Comparison of ENCODE assay signal across 1 fruit fly cellular context in genomic region chr3R:5653887-5654286, dm6.
TF ChIP-seq lines count a peak whose summit lies in the region.

No protein-coding gene starts in this region.

TF ChIP-seq in whole organism, embryonic, 481 proteins besides CTCF, POLR2A, EP300 and RAD21 (continued from another document):
- TF ChIP-seq Fer1 (GFP tag; optimal IDR thresholded peaks at IDR 0.05; lab: Kevin White, UChicago), result peak; percentile 16
- no peak for TF ChIP-seq CG3726 (GFP tag; IDR thresholded peaks at IDR 0.05; lab: Robert Waterston, UW)
- TF ChIP-seq Sry-δ (GFP tag; optimal IDR thresholded peaks at IDR 0.05; lab: Kevin White, UChicago), result no peak
- no peak for TF ChIP-seq CG8089 (GFP tag; optimal IDR thresholded peaks at IDR 0.05; lab: Kevin White, UChicago)
- no peak for TF ChIP-seq bbx (GFP tag; IDR thresholded peaks at IDR 0.05; lab: Robert Waterston, UW; ENCODE audit: partially characterized antibody)
- no peak for TF ChIP-seq dan (GFP tag; IDR thresholded peaks at IDR 0.05; lab: Robert Waterston, UW)
- no peak for TF ChIP-seq CG7987 (GFP tag; optimal IDR thresholded peaks at IDR 0.05; lab: Kevin White, UChicago)
- TF ChIP-seq Six4 (GFP tag; optimal IDR thresholded peaks at IDR 0.05; lab: Kevin White, UChicago), result no peak
- no peak for TF ChIP-seq Dfd (GFP tag; optimal IDR thresholded peaks at IDR 0.05; lab: Kevin White, UChicago)
- TF ChIP-seq lab (GFP tag; optimal IDR thresholded peaks at IDR 0.05; lab: Kevin White, UChicago), result peak; percentile 24
- TF ChIP-seq CG2875 (GFP tag; optimal IDR thresholded peaks at IDR 0.05; lab: Kevin White, UChicago), result no peak
- TF ChIP-seq CG12391 (tag; optimal IDR thresholded peaks at IDR 0.05; lab: Kevin White, UChicago), result no peak
- TF ChIP-seq Dad (GFP tag; optimal IDR thresholded peaks at IDR 0.05; lab: Kevin White, UChicago), result no peak
- peak; percentile 33 for TF ChIP-seq CG10543 (GFP tag; optimal IDR thresholded peaks at IDR 0.05; lab: Kevin White, UChicago)
- peak; percentile 36 for TF ChIP-seq grn (GFP tag; optimal IDR thresholded peaks at IDR 0.05; lab: Kevin White, UChicago)
- TF ChIP-seq HLH54F (GFP tag; optimal IDR thresholded peaks at IDR 0.05; lab: Kevin White, UChicago), result no peak
- no peak for TF ChIP-seq dati (GFP tag; IDR thresholded peaks at IDR 0.05; lab: Robert Waterston, UW)
- TF ChIP-seq Side (GFP tag; optimal IDR thresholded peaks at IDR 0.05; lab: Kevin White, UChicago), result no peak
- no peak for TF ChIP-seq kah (GFP tag; optimal IDR thresholded peaks at IDR 0.05; lab: Kevin White, UChicago)
- no peak for TF ChIP-seq Taf1 (GFP tag; IDR thresholded peaks at IDR 0.05; lab: Robert Waterston, UW)
- no peak for TF ChIP-seq CG9817 (tag; optimal IDR thresholded peaks at IDR 0.05; lab: Kevin White, UChicago)
- no peak for TF ChIP-seq zfh2 (GFP tag; optimal IDR thresholded peaks at IDR 0.05; lab: Kevin White, UChicago)
- TF ChIP-seq pb (GFP tag; optimal IDR thresholded peaks at IDR 0.05; lab: Kevin White, UChicago), result no peak
- TF ChIP-seq NC2β (GFP tag; optimal IDR thresholded peaks at IDR 0.05; lab: Kevin White, UChicago), result no peak
- TF ChIP-seq CG34224 (GFP tag; IDR thresholded peaks at IDR 0.05; lab: Robert Waterston, UW; ENCODE audit: partially characterized antibody), result no peak
- TF ChIP-seq seq (GFP tag; IDR thresholded peaks at IDR 0.05; lab: Robert Waterston, UW), result no peak
- TF ChIP-seq croc (GFP tag; conservative IDR thresholded peaks at IDR 0.05; lab: Robert Waterston, UW), result no peak
- TF ChIP-seq BEAF-32 (GFP tag; optimal IDR thresholded peaks at IDR 0.05; lab: Kevin White, UChicago), result no peak
- TF ChIP-seq CG14965 (GFP tag; optimal IDR thresholded peaks at IDR 0.05; lab: Kevin White, UChicago; ENCODE audit: borderline replicate concordance), result no peak
- TF ChIP-seq CG17612 (GFP tag; IDR thresholded peaks at IDR 0.05; lab: Robert Waterston, UW), result no peak
- no peak for TF ChIP-seq fd64A (GFP tag; optimal IDR thresholded peaks at IDR 0.05; lab: Kevin White, UChicago)
- no peak for TF ChIP-seq emc (GFP tag; optimal IDR thresholded peaks at IDR 0.05; lab: Kevin White, UChicago)
- no peak for TF ChIP-seq zen (tag; optimal IDR thresholded peaks at IDR 0.05; lab: Kevin White, UChicago)
- TF ChIP-seq eve (GFP tag; optimal IDR thresholded peaks at IDR 0.05; lab: Kevin White, UChicago), result no peak
- TF ChIP-seq pros (GFP tag; optimal IDR thresholded peaks at IDR 0.05; lab: Kevin White, UChicago), result no peak
- TF ChIP-seq maf-S (GFP tag; optimal IDR thresholded peaks at IDR 0.05; lab: Kevin White, UChicago), result no peak
- no peak for TF ChIP-seq da (GFP tag; optimal IDR thresholded peaks at IDR 0.05; lab: Kevin White, UChicago)
- no peak for TF ChIP-seq CG7928 (GFP tag; optimal IDR thresholded peaks at IDR 0.05; lab: Kevin White, UChicago)
- no peak for TF ChIP-seq trh (GFP tag; optimal IDR thresholded peaks at IDR 0.05; lab: Kevin White, UChicago)
- TF ChIP-seq slp2 (GFP tag; optimal IDR thresholded peaks at IDR 0.05; lab: Kevin White, UChicago), result no peak
- TF ChIP-seq D19B (GFP tag; optimal IDR thresholded peaks at IDR 0.05; lab: Kevin White, UChicago), result no peak
- TF ChIP-seq CG10321 (GFP tag; IDR thresholded peaks at IDR 0.05; lab: Robert Waterston, UW), result no peak
- TF ChIP-seq wdn (GFP tag; IDR thresholded peaks at IDR 0.05; lab: Robert Waterston, UW), result no peak
- no peak for TF ChIP-seq Poxn (GFP tag; IDR thresholded peaks at IDR 0.05; lab: Robert Waterston, UW)
- no peak for TF ChIP-seq Hmx (GFP tag; optimal IDR thresholded peaks at IDR 0.05; lab: Kevin White, UChicago)
- no peak for TF ChIP-seq tap (tag; optimal IDR thresholded peaks at IDR 0.05; lab: Kevin White, UChicago)
- TF ChIP-seq cwo (GFP tag; optimal IDR thresholded peaks at IDR 0.05; lab: Kevin White, UChicago), result no peak
- TF ChIP-seq wek (GFP tag; optimal IDR thresholded peaks at IDR 0.05; lab: Kevin White, UChicago), result no peak
- no peak for TF ChIP-seq Dip2 (GFP tag; IDR thresholded peaks at IDR 0.05; lab: Robert Waterston, UW)
- TF ChIP-seq exex (tag; optimal IDR thresholded peaks at IDR 0.05; lab: Kevin White, UChicago), result peak; percentile 98
- no peak for TF ChIP-seq CG32767 (GFP tag; IDR thresholded peaks at IDR 0.05; lab: Robert Waterston, UW)
- TF ChIP-seq Abd-B (GFP tag; optimal IDR thresholded peaks at IDR 0.05; lab: Kevin White, UChicago), result no peak
- TF ChIP-seq trem (tag; optimal IDR thresholded peaks at IDR 0.05; lab: Kevin White, UChicago), result no peak
- TF ChIP-seq wor (GFP tag; IDR thresholded peaks at IDR 0.05; lab: Robert Waterston, UW), result no peak
- no peak for TF ChIP-seq fu2 (GFP tag; optimal IDR thresholded peaks at IDR 0.05; lab: Kevin White, UChicago)
- TF ChIP-seq odd (GFP tag; optimal IDR thresholded peaks at IDR 0.05; lab: Kevin White, UChicago), result peak; percentile 33
- no peak for TF ChIP-seq hkb (optimal IDR thresholded peaks at IDR 0.05; lab: Kevin White, UChicago)
- TF ChIP-seq hkb (GFP tag; IDR thresholded peaks at IDR 0.05; lab: Robert Waterston, UW), result peak; percentile 20
- TF ChIP-seq CG5180 (GFP tag; optimal IDR thresholded peaks at IDR 0.05; lab: Kevin White, UChicago), result peak; percentile 67
- TF ChIP-seq ato (GFP tag; IDR thresholded peaks at IDR 0.05; lab: Robert Waterston, UW; ENCODE audit: partially characterized antibody), result 0 out of 2 replicates have a peak, but pooled peaks have one; percentile 14
- TF ChIP-seq CG8290 (GFP tag; optimal IDR thresholded peaks at IDR 0.05; lab: Kevin White, UChicago), result no peak
- no peak for TF ChIP-seq CG8290 (tag; optimal IDR thresholded peaks at IDR 0.05; lab: Kevin White, UChicago)
- no peak for TF ChIP-seq lbe (GFP tag; optimal IDR thresholded peaks at IDR 0.05; lab: Kevin White, UChicago)
- no peak for TF ChIP-seq sima (GFP tag; optimal IDR thresholded peaks at IDR 0.05; lab: Kevin White, UChicago)
- TF ChIP-seq tup (GFP tag; optimal IDR thresholded peaks at IDR 0.05; lab: Kevin White, UChicago), result no peak
- no peak for TF ChIP-seq Camta (GFP tag; optimal IDR thresholded peaks at IDR 0.05; lab: Kevin White, UChicago)
- TF ChIP-seq gfzf (GFP tag; optimal IDR thresholded peaks at IDR 0.05; lab: Kevin White, UChicago), result no peak
- no peak for TF ChIP-seq cad (GFP tag; optimal IDR thresholded peaks at IDR 0.05; lab: Kevin White, UChicago)
- TF ChIP-seq Nf-YC (tag; optimal IDR thresholded peaks at IDR 0.05; lab: Kevin White, UChicago), result no peak
- no peak for TF ChIP-seq tgo (GFP tag; IDR thresholded peaks at IDR 0.05; lab: Robert Waterston, UW)
- no peak for TF ChIP-seq danr (GFP tag; IDR thresholded peaks at IDR 0.05; lab: Robert Waterston, UW)
- TF ChIP-seq Hand (GFP tag; optimal IDR thresholded peaks at IDR 0.05; lab: Kevin White, UChicago), result no peak
- TF ChIP-seq CG1233 (GFP tag; optimal IDR thresholded peaks at IDR 0.05; lab: Kevin White, UChicago), result no peak
- no peak for TF ChIP-seq CG10565 (GFP tag; optimal IDR thresholded peaks at IDR 0.05; lab: Kevin White, UChicago)
